Fruit fly (Drosophila melanogaster) S2 (cell line): ENCODE measurements around the gene Ir67b.

Experiments
- CG8478 ChIP-seq: fragments of >200 bp; optimal IDR thresholded peaks from 2 replicates; lab custom pipeline; 2018
- CTCF ChIP-seq, 2 experiments: fragments of >200 bp; optimal IDR thresholded peaks; 2 replicates each; lab custom pipeline; 2018

dm6 chr3L:10382882-10383281 lies 48.9 kb downstream of the Ir67b start:
- TF ChIP-seq CG8478 (lab: Kevin White, UChicago) (no peak), CTCF (optimal IDR thresholded peaks at IDR 0.05; lab: Kevin White, UChicago) (no peak)
